Fruit fly (Drosophila melanogaster): ENCODE results near the gene Upf2.

- TF ChIP-seq CG10348 (GFP tag; IDR thresholded peaks at IDR 0.05): no peak
- no peak for TF ChIP-seq Ets98B (GFP tag; IDR thresholded peaks at IDR 0.05)
- TF ChIP-seq EcR (GFP tag; optimal IDR thresholded peaks at IDR 0.05): no peak
- TF ChIP-seq CG17806 (tag; optimal IDR thresholded peaks at IDR 0.05): no peak
- TF ChIP-seq CG15710 (tag; optimal IDR thresholded peaks at IDR 0.05): no peak
- no peak for TF ChIP-seq D1 (tag; optimal IDR thresholded peaks at IDR 0.05)
Measured at dm6 chrX:8106281-8107050, 31.2 kb upstream of the Upf2 start.

Measured in whole organism, pupa.